Fruit fly (Drosophila melanogaster) whole organism, embryonic: ENCODE measurements around the gene Miga.

ENCODE experiments used
- Atf-2 ChIP-seq: fragments of 200-800 bp; sonication (Bioruptor generic); optimal IDR thresholded peaks from 2 replicates; lab custom pipeline; 2016; ENCODE audit warnings: missing biosample characterization, missing genetic modification characterization
- Bgb ChIP-seq: fragments of 200-800 bp; sonication (Bioruptor generic); IDR thresholded peaks from 2 replicates; pipeline ENCODE4 v1.3.6; 2022; ENCODE audit warnings: missing biosample characterization, missing genetic modification characterization; ENCODE audit not compliant: partially characterized antibody
- CG10959 ChIP-seq: fragments of 200-800 bp; sonication (Bioruptor generic); IDR thresholded peaks from 2 replicates; pipeline ENCODE4 v1.3.6; 2022; ENCODE audit warnings: missing biosample characterization, missing genetic modification characterization
- CG11247 ChIP-seq: fragments of 200-800 bp; sonication (Bioruptor generic); IDR thresholded peaks from 2 replicates; pipeline ENCODE4 v1.3.6; 2022; ENCODE audit warnings: missing biosample characterization, missing genetic modification characterization
- CG11695 ChIP-seq: fragments of 200-800 bp; sonication (Bioruptor generic); IDR thresholded peaks from 3 replicates; pipeline ENCODE4 v1.3.6; 2022; ENCODE audit warnings: missing biosample characterization, missing genetic modification characterization
- CG13123 ChIP-seq: fragments of 200-800 bp; sonication (Bioruptor generic); optimal IDR thresholded peaks from 2 replicates; lab custom pipeline; 2016; ENCODE audit warnings: missing biosample characterization, missing genetic modification characterization
- CG14014 ChIP-seq: fragments of 200-800 bp; sonication (Bioruptor generic); IDR thresholded peaks from 2 replicates; pipeline ENCODE4 v1.3.6; 2022; ENCODE audit warnings: missing biosample characterization, missing genetic modification characterization
- CG1529 ChIP-seq: fragments of 200-800 bp; sonication (Bioruptor generic); optimal IDR thresholded peaks from 3 replicates; lab custom pipeline; 2018; ENCODE audit warnings: missing biosample characterization, missing genetic modification characterization
- CG16813 ChIP-seq: fragments of 200-800 bp; sonication (Bioruptor generic); IDR thresholded peaks from 3 replicates; pipeline ENCODE4 v1.3.6; 2022; ENCODE audit warnings: missing biosample characterization, missing genetic modification characterization; ENCODE audit not compliant: partially characterized antibody
- CG17568 ChIP-seq: fragments of 200-800 bp; sonication (Bioruptor generic); optimal IDR thresholded peaks from 2 replicates; lab custom pipeline; 2018; ENCODE audit warnings: missing biosample characterization, mild to moderate bottlenecking, missing genetic modification characterization, moderate library complexity
- CG18764 ChIP-seq: fragments of 200-800 bp; sonication (Bioruptor generic); optimal IDR thresholded peaks from 3 replicates; lab custom pipeline; 2016; ENCODE audit warnings: missing biosample characterization, missing genetic modification characterization
- CG2129 ChIP-seq: fragments of 200-800 bp; sonication (Bioruptor generic); IDR thresholded peaks from 2 replicates; pipeline ENCODE4 v1.3.6; 2022; ENCODE audit warnings: missing biosample characterization, missing genetic modification characterization; ENCODE audit not compliant: partially characterized antibody
- CG30020 ChIP-seq: fragments of 200-800 bp; optimal IDR thresholded peaks from 2 replicates; lab custom pipeline; 2019; ENCODE audit warnings: missing biosample characterization, mild to moderate bottlenecking, missing genetic modification characterization, moderate library complexity
- CG31388 ChIP-seq: fragments of 200-800 bp; sonication (Bioruptor generic); optimal IDR thresholded peaks from 2 replicates; lab custom pipeline; 2016; ENCODE audit warnings: missing biosample characterization, missing genetic modification characterization
- CG32772 ChIP-seq: fragments of 200-800 bp; sonication (Bioruptor generic); IDR thresholded peaks from 2 replicates; pipeline ENCODE4 v1.3.6; 2022; ENCODE audit warnings: missing biosample characterization, missing genetic modification characterization
- CG3847 ChIP-seq: fragments of 200-800 bp; sonication (Bioruptor generic); IDR thresholded peaks from 2 replicates; pipeline ENCODE4 v1.3.6; 2022; ENCODE audit warnings: missing biosample characterization, missing genetic modification characterization
- CG3995 ChIP-seq: fragments of 200-800 bp; sonication (Bioruptor generic); optimal IDR thresholded peaks from 3 replicates; lab custom pipeline; 2016; ENCODE audit warnings: missing biosample characterization, missing genetic modification characterization
- CG42726 ChIP-seq: fragments of 200-800 bp; sonication (Bioruptor generic); IDR thresholded peaks from 2 replicates; pipeline ENCODE4 v1.3.6; 2022; ENCODE audit warnings: missing biosample characterization, missing genetic modification characterization; ENCODE audit not compliant: partially characterized antibody
- CG4424 ChIP-seq: fragments of 200-800 bp; sonication (Bioruptor generic); optimal IDR thresholded peaks from 3 replicates; lab custom pipeline; 2016; ENCODE audit warnings: missing biosample characterization, missing genetic modification characterization
- CG7786 ChIP-seq: fragments of 200-800 bp; sonication (Bioruptor generic); optimal IDR thresholded peaks from 2 replicates; lab custom pipeline; 2016; ENCODE audit warnings: missing biosample characterization, missing genetic modification characterization
- CG8359 ChIP-seq: fragments of 200-800 bp; sonication (Bioruptor generic); optimal IDR thresholded peaks from 2 replicates; lab custom pipeline; 2017; ENCODE audit warnings: missing biosample characterization, mild to moderate bottlenecking, missing genetic modification characterization, borderline replicate concordance
- CG8388 ChIP-seq: fragments of 200-800 bp; sonication (Bioruptor generic); optimal IDR thresholded peaks from 2 replicates; lab custom pipeline; 2019; ENCODE audit warnings: missing biosample characterization, mild to moderate bottlenecking, missing genetic modification characterization, moderate library complexity
- CG8478 ChIP-seq: fragments of >200 bp; optimal IDR thresholded peaks from 2 replicates; lab custom pipeline; 2018
- CG9215 ChIP-seq: fragments of 200-800 bp; sonication (Bioruptor generic); IDR thresholded peaks from 2 replicates; pipeline ENCODE4 v1.3.6; 2022; ENCODE audit warnings: missing biosample characterization, missing genetic modification characterization
- Gsc ChIP-seq: fragments of 200-800 bp; sonication (Bioruptor generic); IDR thresholded peaks from 2 replicates; pipeline ENCODE4 v1.3.6; 2022; ENCODE audit warnings: missing biosample characterization, missing genetic modification characterization
- H2.0 ChIP-seq: fragments of 200-800 bp; sonication (Bioruptor generic); IDR thresholded peaks from 2 replicates; pipeline ENCODE4 v1.3.6; 2022; ENCODE audit warnings: missing biosample characterization, missing genetic modification characterization
- Lim3 ChIP-seq: fragments of 200-800 bp; sonication (Bioruptor generic); IDR thresholded peaks from 2 replicates; pipeline ENCODE4 v1.3.6; 2022; ENCODE audit warnings: missing biosample characterization, missing genetic modification characterization
- Mad ChIP-seq: fragments of 200-800 bp; sonication (Bioruptor generic); optimal IDR thresholded peaks from 2 replicates; lab custom pipeline; 2016; ENCODE audit warnings: missing biosample characterization, missing genetic modification characterization
- NC2β ChIP-seq: fragments of 200-800 bp; sonication (Bioruptor generic); optimal IDR thresholded peaks from 2 replicates; lab custom pipeline; 2016; ENCODE audit warnings: missing biosample characterization, missing genetic modification characterization
- Oli ChIP-seq: fragments of 200-800 bp; sonication (Bioruptor generic); optimal IDR thresholded peaks from 2 replicates; lab custom pipeline; 2018; ENCODE audit warnings: missing biosample characterization, mild to moderate bottlenecking, missing genetic modification characterization, moderate library complexity
- Opbp ChIP-seq: fragments of 200-800 bp; sonication (Bioruptor generic); IDR thresholded peaks from 3 replicates; pipeline ENCODE4 v1.3.6; 2022; ENCODE audit warnings: missing biosample characterization, missing genetic modification characterization; ENCODE audit not compliant: partially characterized antibody
- Poxn ChIP-seq: fragments of 200-800 bp; sonication (Bioruptor generic); IDR thresholded peaks from 2 replicates; pipeline ENCODE4 v1.3.6; 2022; ENCODE audit warnings: missing biosample characterization, missing genetic modification characterization
- Scr ChIP-seq: fragments of 200-800 bp; sonication (Bioruptor generic); IDR thresholded peaks from 2 replicates; pipeline ENCODE4 v1.3.6; 2022; ENCODE audit warnings: missing biosample characterization, missing genetic modification characterization; ENCODE audit not compliant: partially characterized antibody
- ap ChIP-seq: fragments of 200-800 bp; sonication (Bioruptor generic); IDR thresholded peaks from 2 replicates; pipeline ENCODE4 v1.3.6; 2022; ENCODE audit warnings: missing biosample characterization, missing genetic modification characterization
- ash1 ChIP-seq: fragments of 200-800 bp; sonication (Bioruptor generic); optimal IDR thresholded peaks from 2 replicates; lab custom pipeline; 2018; ENCODE audit warnings: missing biosample characterization, mild to moderate bottlenecking, missing genetic modification characterization
- br ChIP-seq: fragments of >200 bp; optimal IDR thresholded peaks from 2 replicates; lab custom pipeline; 2017
- crc ChIP-seq: fragments of 200-800 bp; sonication (Bioruptor generic); optimal IDR thresholded peaks from 2 replicates; lab custom pipeline; 2016; ENCODE audit warnings: missing biosample characterization, missing genetic modification characterization
- croc ChIP-seq: fragments of 200-800 bp; sonication (Bioruptor generic); conservative IDR thresholded peaks from 3 replicates; pipeline ENCODE4 v1.3.6; 2022; ENCODE audit warnings: missing biosample characterization, missing genetic modification characterization
- cwo ChIP-seq: fragments of 200-800 bp; sonication (Bioruptor generic); optimal IDR thresholded peaks from 3 replicates; lab custom pipeline; 2017; ENCODE audit warnings: missing biosample characterization, missing genetic modification characterization, mild to moderate bottlenecking, moderate library complexity, missing genetic modification reagents
- dati ChIP-seq: fragments of 200-800 bp; sonication (Bioruptor generic); IDR thresholded peaks from 2 replicates; pipeline ENCODE4 v1.3.6; 2022; ENCODE audit warnings: missing biosample characterization, missing genetic modification characterization
- emc ChIP-seq: fragments of 200-800 bp; sonication (Bioruptor generic); optimal IDR thresholded peaks from 2 replicates; lab custom pipeline; 2016; ENCODE audit warnings: missing biosample characterization, missing genetic modification characterization
- fu2 ChIP-seq: fragments of 200-800 bp; sonication (Bioruptor generic); optimal IDR thresholded peaks from 2 replicates; lab custom pipeline; 2016; ENCODE audit warnings: missing biosample characterization, missing genetic modification characterization
- jumu ChIP-seq: fragments of 200-800 bp; sonication (Bioruptor generic); optimal IDR thresholded peaks from 3 replicates; lab custom pipeline; 2016; ENCODE audit warnings: missing biosample characterization, missing genetic modification characterization
- mirr ChIP-seq: fragments of 200-800 bp; sonication (Bioruptor generic); optimal IDR thresholded peaks from 3 replicates; lab custom pipeline; 2018; ENCODE audit warnings: missing biosample characterization, mild to moderate bottlenecking, missing genetic modification characterization
- row ChIP-seq: fragments of 200-800 bp; sonication (Bioruptor generic); IDR thresholded peaks from 3 replicates; pipeline ENCODE4 v1.3.6; 2022; ENCODE audit warnings: missing biosample characterization, missing genetic modification characterization
- scrt ChIP-seq: fragments of 200-800 bp; sonication (Bioruptor generic); optimal IDR thresholded peaks from 2 replicates; lab custom pipeline; 2018; ENCODE audit warnings: missing biosample characterization, mild to moderate bottlenecking, missing genetic modification characterization, moderate library complexity
- so ChIP-seq: fragments of 200-800 bp; sonication (Bioruptor generic); IDR thresholded peaks from 3 replicates; pipeline ENCODE4 v1.3.6; 2022; ENCODE audit warnings: missing biosample characterization, missing genetic modification characterization
- ssp ChIP-seq: fragments of 200-800 bp; sonication (Bioruptor generic); IDR thresholded peaks from 2 replicates; pipeline ENCODE4 v1.3.6; 2022; ENCODE audit warnings: missing biosample characterization, missing genetic modification characterization
- sug ChIP-seq: fragments of 200-800 bp; optimal IDR thresholded peaks from 2 replicates; lab custom pipeline; 2019; ENCODE audit warnings: missing biosample characterization, mild to moderate bottlenecking, missing genetic modification characterization, moderate library complexity
- unc-4 ChIP-seq: fragments of 200-800 bp; sonication (Bioruptor generic); IDR thresholded peaks from 2 replicates; pipeline ENCODE4 v1.3.6; 2022; ENCODE audit warnings: missing biosample characterization, missing genetic modification characterization; ENCODE audit not compliant: partially characterized antibody
- z ChIP-seq: fragments of 200-800 bp; sonication (Bioruptor generic); IDR thresholded peaks from 3 replicates; pipeline ENCODE4 v1.3.6; 2022; ENCODE audit warnings: missing biosample characterization, missing genetic modification characterization
- zfh1 ChIP-seq: fragments of 200-800 bp; sonication (Bioruptor generic); IDR thresholded peaks from 3 replicates; pipeline ENCODE4 v1.3.6; 2022; ENCODE audit warnings: missing biosample characterization, missing genetic modification characterization

The Miga gene

dm6 chrX:8420772-8421448, 16.7 kb downstream of the Miga start (continued):
- TF ChIP-seq CG1529 (peak; percentile 23), CG8359 (GFP tag; lab: Kevin White, UChicago) (no peak), Atf-2 (GFP tag; lab: Kevin White, UChicago) (no peak), CG3847 (GFP tag; lab: Robert Waterston, UW) (no peak), Oli (no peak), CG16813 (peak; percentile 29; the same call in 1 of the 3 replicates), CG11695 (GFP tag; lab: Robert Waterston, UW) (no peak), CG3995 (GFP tag; lab: Kevin White, UChicago) (no peak), CG10959 (GFP tag; lab: Robert Waterston, UW) (no peak), unc-4 (GFP tag; lab: Robert Waterston, UW) (no peak), Gsc (GFP tag; lab: Robert Waterston, UW) (no peak), row (no peak), dati (GFP tag; lab: Robert Waterston, UW) (no peak), CG17568 (GFP tag; lab: Kevin White, UChicago) (no peak), CG4424 (GFP tag; lab: Kevin White, UChicago) (no peak), NC2β (GFP tag; lab: Kevin White, UChicago) (no peak), CG9215 (GFP tag; lab: Robert Waterston, UW) (no peak), CG13123 (GFP tag; lab: Kevin White, UChicago) (no peak), croc (GFP tag; lab: Robert Waterston, UW) (no peak), Lim3 (GFP tag; lab: Robert Waterston, UW) (no peak), Scr (GFP tag; lab: Robert Waterston, UW) (no peak), ap (GFP tag; lab: Robert Waterston, UW) (no peak), ssp (GFP tag; lab: Robert Waterston, UW) (no peak), CG31388 (GFP tag; lab: Kevin White, UChicago) (no peak), CG18764 (GFP tag; lab: Kevin White, UChicago) (no peak), cwo (peak; percentile 9), Bgb (GFP tag; lab: Robert Waterston, UW) (no peak), z (0 out of 3 replicates have a peak, but pooled peaks have one; percentile 14), mirr (GFP tag; lab: Kevin White, UChicago) (no peak), CG32772 (no peak), H2.0 (GFP tag; lab: Robert Waterston, UW) (no peak), CG42726 (GFP tag; lab: Robert Waterston, UW) (no peak), Mad (GFP tag; lab: Kevin White, UChicago) (no peak), fu2 (GFP tag; lab: Kevin White, UChicago) (no peak), br (lab: Kevin White, UChicago) (no peak), ash1 (GFP tag; lab: Kevin White, UChicago) (no peak), scrt (GFP tag; lab: Kevin White, UChicago) (no peak), CG8388 (GFP tag; lab: Kevin White, UChicago) (no peak), zfh1 (GFP tag; lab: Robert Waterston, UW) (no peak), CG11247 (no peak), Opbp (GFP tag; lab: Robert Waterston, UW) (no peak), CG8478 (lab: Kevin White, UChicago) (no peak), crc (GFP tag; lab: Kevin White, UChicago) (no peak), sug (tag; lab: Kevin White, UChicago) (no peak), jumu (GFP tag; lab: Kevin White, UChicago) (no peak), CG30020 (tag; lab: Kevin White, UChicago) (no peak), CG7786 (GFP tag; lab: Kevin White, UChicago) (no peak), emc (GFP tag; lab: Kevin White, UChicago) (no peak), so (0 out of 3 replicates have a peak, but pooled peaks have one; percentile 52), CG14014 (peak; percentile 10; the same call in 1 of the 2 replicates), CG2129 (GFP tag; lab: Robert Waterston, UW) (no peak), Poxn (no peak)
